Fruit fly (Drosophila melanogaster): ENCODE results near the gene CG6418.

CG6418 gene

DNA sequence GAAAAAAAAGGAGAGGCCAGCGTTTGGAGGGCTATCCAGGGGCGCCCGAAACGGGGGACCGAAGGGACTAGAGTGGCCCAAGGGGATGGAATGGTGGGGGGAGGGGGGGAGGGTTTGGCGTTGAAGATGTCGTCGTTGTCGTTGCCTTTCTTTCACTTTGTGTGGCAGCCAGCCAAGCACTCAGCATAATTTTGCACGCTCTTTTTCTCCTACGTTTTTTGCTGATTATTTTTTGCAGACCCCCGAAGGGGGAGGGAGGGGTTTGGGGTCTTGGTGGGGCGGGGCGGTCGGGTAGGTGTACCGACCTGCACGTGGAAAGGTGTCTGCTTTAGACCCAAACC lies 25.7 kb downstream of the CG6418 start:
- TF ChIP-seq CG14655 (GFP tag; optimal IDR thresholded peaks at IDR 0.05): peak; percentile 44
- TF ChIP-seq CG4496 (GFP tag; IDR thresholded peaks at IDR 0.05): no peak
- no peak for TF ChIP-seq CG15710 (tag; optimal IDR thresholded peaks at IDR 0.05)
- no peak for TF ChIP-seq Snoo (tag; optimal IDR thresholded peaks at IDR 0.05)
- no peak for TF ChIP-seq CG32121 (GFP tag; IDR thresholded peaks at IDR 0.05)
- TF ChIP-seq CG8159 (tag; optimal IDR thresholded peaks at IDR 0.05): peak; percentile 27

- TF ChIP-seq CG14655 (GFP tag; optimal IDR thresholded peaks at IDR 0.05) (peak; percentile 95), CG13204 (GFP tag; optimal IDR thresholded peaks at IDR 0.05) (peak; percentile 96), CG15710 (tag; optimal IDR thresholded peaks at IDR 0.05) (peak; percentile 93), CG17806 (tag; optimal IDR thresholded peaks at IDR 0.05) (peak; percentile 85), CG32121 (GFP tag; IDR thresholded peaks at IDR 0.05) (peak; percentile 86), CG12605 (GFP tag; IDR thresholded peaks at IDR 0.05) (peak; percentile 98), CG9948 (tag; optimal IDR thresholded peaks at IDR 0.05) (peak; percentile 87), fd96Ca (GFP tag; IDR thresholded peaks at IDR 0.05) (peak; percentile 94), Pif1B (GFP tag; optimal IDR thresholded peaks at IDR 0.05) (peak; percentile 97), Ets98B (GFP tag; IDR thresholded peaks at IDR 0.05) (peak; percentile 96), CG8301 (tag; optimal IDR thresholded peaks at IDR 0.05) (peak; percentile 84), CG34367 (tag; optimal IDR thresholded peaks at IDR 0.05) (peak; percentile 88), EcR (GFP tag; optimal IDR thresholded peaks at IDR 0.05) (peak; percentile 67), CG10348 (GFP tag; IDR thresholded peaks at IDR 0.05) (peak; percentile 36; the same call in 1 of the 2 replicates), CG8159 (tag; optimal IDR thresholded peaks at IDR 0.05) (peak; percentile 93), Pif1A (GFP tag; optimal IDR thresholded peaks at IDR 0.05) (peak; percentile 97), gl (tag; optimal IDR thresholded peaks at IDR 0.05) (peak; percentile 97), Snoo (tag; optimal IDR thresholded peaks at IDR 0.05) (peak; percentile 92), CG4496 (GFP tag; IDR thresholded peaks at IDR 0.05) (peak; percentile 96), D1 (tag; optimal IDR thresholded peaks at IDR 0.05) (peak; percentile 53), rn (GFP tag; IDR thresholded peaks at IDR 0.05) (peak; percentile 88)
Observed at dm6 chr3L:10852347-10853130, 26.3 kb downstream of the CG6418 start.

dm6 chr3L:10851853-10852346 lies 26.9 kb downstream of the CG6418 start:
- TF ChIP-seq gl (tag; optimal IDR thresholded peaks at IDR 0.05): no peak
- TF ChIP-seq CG4496 (GFP tag; IDR thresholded peaks at IDR 0.05): peak; percentile 8; the same call in 2 of the 3 replicates
- peak; percentile 73 for TF ChIP-seq Snoo (tag; optimal IDR thresholded peaks at IDR 0.05)
- TF ChIP-seq fd96Ca (GFP tag; IDR thresholded peaks at IDR 0.05): no peak
- TF ChIP-seq CG8301 (tag; optimal IDR thresholded peaks at IDR 0.05): peak; percentile 54
- peak; percentile 89 for TF ChIP-seq CG8159 (tag; optimal IDR thresholded peaks at IDR 0.05)
- TF ChIP-seq CG15710 (tag; optimal IDR thresholded peaks at IDR 0.05): peak; percentile 72
- peak; percentile 91 for TF ChIP-seq D1 (tag; optimal IDR thresholded peaks at IDR 0.05)
- TF ChIP-seq Pif1A (GFP tag; optimal IDR thresholded peaks at IDR 0.05): peak; percentile 16
- peak; percentile 72 for TF ChIP-seq CG17806 (tag; optimal IDR thresholded peaks at IDR 0.05)
- no peak for TF ChIP-seq CG13204 (GFP tag; optimal IDR thresholded peaks at IDR 0.05)
- TF ChIP-seq CG14655 (GFP tag; optimal IDR thresholded peaks at IDR 0.05): peak; percentile 76
- TF ChIP-seq CG9948 (tag; optimal IDR thresholded peaks at IDR 0.05): peak; percentile 87
- TF ChIP-seq CG32121 (GFP tag; IDR thresholded peaks at IDR 0.05): no peak
- TF ChIP-seq CG12605 (GFP tag; IDR thresholded peaks at IDR 0.05): no peak
- no peak for TF ChIP-seq Ets98B (GFP tag; IDR thresholded peaks at IDR 0.05)
- TF ChIP-seq rn (GFP tag; IDR thresholded peaks at IDR 0.05): no peak
- TF ChIP-seq EcR (GFP tag; optimal IDR thresholded peaks at IDR 0.05): no peak
- no peak for TF ChIP-seq CG10348 (GFP tag; IDR thresholded peaks at IDR 0.05)
- TF ChIP-seq CG34367 (tag; optimal IDR thresholded peaks at IDR 0.05): peak; percentile 63
- no peak for TF ChIP-seq Pif1B (GFP tag; optimal IDR thresholded peaks at IDR 0.05)

dm6 chr3L:10851107-10851762 lies 27.6 kb downstream of the CG6418 start:
- peak; percentile 23 for TF ChIP-seq gl (tag; optimal IDR thresholded peaks at IDR 0.05)
- TF ChIP-seq CG10348 (GFP tag; IDR thresholded peaks at IDR 0.05): no peak
- TF ChIP-seq fd96Ca (GFP tag; IDR thresholded peaks at IDR 0.05): 0 out of 3 replicates have a peak, but pooled peaks have one; percentile 21
- TF ChIP-seq D1 (tag; optimal IDR thresholded peaks at IDR 0.05): no peak
- peak; percentile 14 for TF ChIP-seq CG13204 (GFP tag; optimal IDR thresholded peaks at IDR 0.05)
- TF ChIP-seq CG14655 (GFP tag; optimal IDR thresholded peaks at IDR 0.05): no peak
- TF ChIP-seq EcR (GFP tag; optimal IDR thresholded peaks at IDR 0.05): peak; percentile 91

dm6 chr3L:10849620-10850302 lies 29.1 kb downstream of the CG6418 start:
- peak; percentile 40 for TF ChIP-seq EcR (GFP tag; optimal IDR thresholded peaks at IDR 0.05)
- no peak for TF ChIP-seq CG13204 (GFP tag; optimal IDR thresholded peaks at IDR 0.05)
- TF ChIP-seq rn (GFP tag; IDR thresholded peaks at IDR 0.05): no peak
- no peak for TF ChIP-seq CG34367 (tag; optimal IDR thresholded peaks at IDR 0.05)
- 0 out of 3 replicates have a peak, but pooled peaks have one; percentile 7 for TF ChIP-seq CG4496 (GFP tag; IDR thresholded peaks at IDR 0.05)
- TF ChIP-seq gl (tag; optimal IDR thresholded peaks at IDR 0.05): no peak
- no peak for TF ChIP-seq Pif1B (GFP tag; optimal IDR thresholded peaks at IDR 0.05)
- TF ChIP-seq Pif1A (GFP tag; optimal IDR thresholded peaks at IDR 0.05): no peak
- TF ChIP-seq CG10348 (GFP tag; IDR thresholded peaks at IDR 0.05): no peak
- no peak for TF ChIP-seq CG15710 (tag; optimal IDR thresholded peaks at IDR 0.05)
- TF ChIP-seq CG12605 (GFP tag; IDR thresholded peaks at IDR 0.05): no peak
- TF ChIP-seq fd96Ca (GFP tag; IDR thresholded peaks at IDR 0.05): peak; percentile 19; the same call in 1 of the 3 replicates
- no peak for TF ChIP-seq D1 (tag; optimal IDR thresholded peaks at IDR 0.05)
- TF ChIP-seq Ets98B (GFP tag; IDR thresholded peaks at IDR 0.05): no peak
- TF ChIP-seq CG8159 (tag; optimal IDR thresholded peaks at IDR 0.05): no peak
- TF ChIP-seq CG14655 (GFP tag; optimal IDR thresholded peaks at IDR 0.05): no peak
- no peak for TF ChIP-seq CG9948 (tag; optimal IDR thresholded peaks at IDR 0.05)
- peak; percentile 48; the same call in 1 of the 2 replicates for TF ChIP-seq CG32121 (GFP tag; IDR thresholded peaks at IDR 0.05)
- TF ChIP-seq CG8301 (tag; optimal IDR thresholded peaks at IDR 0.05): no peak
- TF ChIP-seq CG17806 (tag; optimal IDR thresholded peaks at IDR 0.05): peak; percentile 32
